Worm (Caenorhabditis elegans): Measurements from ENCODE around the gene clec-222.

DNA sequence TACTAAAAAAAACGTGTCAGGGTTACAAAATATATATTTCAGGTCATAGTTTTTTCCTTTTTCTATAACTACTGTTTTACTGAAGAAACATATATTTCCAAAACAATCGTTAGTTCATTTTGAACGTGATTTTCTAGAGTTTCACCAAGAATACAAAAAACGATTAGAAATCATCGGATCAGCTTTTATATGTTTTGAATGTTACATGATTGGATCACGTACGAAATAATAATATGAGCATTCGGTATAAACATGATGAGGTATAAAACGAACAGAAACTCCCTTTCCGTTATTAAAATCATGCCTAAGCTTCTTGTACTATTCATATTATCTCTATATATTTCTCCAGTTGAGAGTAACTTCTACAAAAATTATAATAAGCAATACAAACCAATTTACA lies 1.7 kb downstream of the clec-222 start, which contains the start of gene clec-223:
- TF ChIP-seq nhr-28 (tag; optimal IDR thresholded peaks at IDR 0.05) (no peak), vab-15 (tag; optimal IDR thresholded peaks at IDR 0.05) (no peak), skn-1 (tag; optimal IDR thresholded peaks at IDR 0.05) (no peak), ceh-82 (tag; optimal IDR thresholded peaks at IDR 0.05) (no peak), C16A3.4 (tag; optimal IDR thresholded peaks at IDR 0.05) (no peak), pag-3 (tag; optimal IDR thresholded peaks at IDR 0.05; ENCODE audit: borderline replicate concordance, insufficient read depth) (no peak), efl-1 (optimal IDR thresholded peaks at IDR 0.05) (no peak), efl-1 (GFP tag; optimal IDR thresholded peaks at IDR 0.05 in 1 of 2) (no peak), tbx-2 (tag; optimal IDR thresholded peaks at IDR 0.05) (no peak), tlp-1 (tag; optimal IDR thresholded peaks at IDR 0.05) (no peak), jun-1 (tag; optimal IDR thresholded peaks at IDR 0.05) (no peak), lin-13 (GFP tag; optimal IDR thresholded peaks at IDR 0.05) (no peak), unc-62 (GFP tag; optimal IDR thresholded peaks at IDR 0.05) (no peak), nhr-76 (tag; optimal IDR thresholded peaks at IDR 0.05) (no peak)

Data from whole organism, L1 larva.